Worm (Caenorhabditis elegans): Measurements from ENCODE around the gene ZC250.5.

DNA sequence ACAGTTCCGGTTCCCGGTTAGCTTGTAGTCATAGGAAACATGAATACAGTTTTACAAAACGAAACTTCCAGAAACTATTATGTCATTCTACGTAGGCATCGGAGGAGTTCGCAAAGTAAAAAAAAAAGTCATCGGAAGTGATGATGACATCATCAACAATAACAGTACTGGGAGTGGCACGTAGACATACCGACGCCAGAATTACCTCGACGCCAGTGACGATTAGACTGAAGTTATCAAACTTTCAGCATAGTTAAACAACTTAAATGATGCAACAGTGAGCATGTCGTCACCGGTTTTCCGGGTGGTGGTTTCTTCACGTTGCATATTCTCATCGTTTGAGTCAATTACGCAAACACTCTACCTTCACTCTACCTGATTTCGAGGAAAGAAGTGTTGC is 14.8 kb downstream of the ZC250.5 start:
- no peak for TF ChIP-seq lsy-2 (tag; optimal IDR thresholded peaks at IDR 0.05)
- TF ChIP-seq F13H6.1 (tag; optimal IDR thresholded peaks at IDR 0.05), result no peak
- no peak for TF ChIP-seq aly-2 (tag; optimal IDR thresholded peaks at IDR 0.05)
- TF ChIP-seq mbf-1 (tag; optimal IDR thresholded peaks at IDR 0.05), result no peak
- no peak for TF ChIP-seq nhr-12 (tag; optimal IDR thresholded peaks at IDR 0.05)
- TF ChIP-seq Y55F3AM.14 (GFP tag; optimal IDR thresholded peaks at IDR 0.05), result no peak

Data from whole organism, L2 larva.